Fruit fly (Drosophila melanogaster): ENCODE measurements around the gene mtd.
A peak's percentile ranks its signal among the peaks of the same experiment; 100 is the strongest.

The mtd gene

dm6 chr3R:5246950-5247349 is 103.3 kb downstream of the mtd start (continued):
- TF ChIP-seq CG32772 (GFP tag; IDR thresholded peaks at IDR 0.05), result no peak
- TF ChIP-seq CG10654 (GFP tag; optimal IDR thresholded peaks at IDR 0.05), result no peak
- TF ChIP-seq mam (GFP tag; optimal IDR thresholded peaks at IDR 0.05), result no peak
- no peak for TF ChIP-seq ro (GFP tag; IDR thresholded peaks at IDR 0.05)
- no peak for TF ChIP-seq esg (GFP tag; conservative IDR thresholded peaks at IDR 0.05)
- TF ChIP-seq Rx (GFP tag; IDR thresholded peaks at IDR 0.05), result no peak
- TF ChIP-seq Fer3 (tag; optimal IDR thresholded peaks at IDR 0.05), result no peak
- TF ChIP-seq zen2 (GFP tag; IDR thresholded peaks at IDR 0.05; ENCODE audit: partially characterized antibody), result 0 out of 3 replicates have a peak, but pooled peaks have one; percentile 49
- TF ChIP-seq trh (GFP tag; optimal IDR thresholded peaks at IDR 0.05), result no peak
- TF ChIP-seq br (optimal IDR thresholded peaks at IDR 0.05), result no peak
- no peak for TF ChIP-seq CG1233 (GFP tag; optimal IDR thresholded peaks at IDR 0.05)
- no peak for TF ChIP-seq Nf-YB (GFP tag; optimal IDR thresholded peaks at IDR 0.05)
- TF ChIP-seq gce (GFP tag; IDR thresholded peaks at IDR 0.05), result no peak
- TF ChIP-seq ken (GFP tag; IDR thresholded peaks at IDR 0.05), result no peak
- no peak for TF ChIP-seq unc-4 (GFP tag; IDR thresholded peaks at IDR 0.05; ENCODE audit: partially characterized antibody)
- no peak for TF ChIP-seq knrl (GFP tag; IDR thresholded peaks at IDR 0.05; ENCODE audit: partially characterized antibody)
- no peak for TF ChIP-seq sens-2 (GFP tag; IDR thresholded peaks at IDR 0.05)
- TF ChIP-seq Xrp1 (GFP tag; IDR thresholded peaks at IDR 0.05), result no peak
- no peak for TF ChIP-seq wor (GFP tag; IDR thresholded peaks at IDR 0.05)
- peak; percentile 20 for TF ChIP-seq abd-A (tag; optimal IDR thresholded peaks at IDR 0.05)
- TF ChIP-seq CG18011 (GFP tag; optimal IDR thresholded peaks at IDR 0.05), result no peak
- TF ChIP-seq ems (GFP tag; optimal IDR thresholded peaks at IDR 0.05), result no peak
- no peak for TF ChIP-seq CG17802 (tag; optimal IDR thresholded peaks at IDR 0.05)
- no peak for TF ChIP-seq dmrt11E (tag; optimal IDR thresholded peaks at IDR 0.05)
- peak in 1 of 2 experiments; percentile 39 for TF ChIP-seq Hr78 (GFP tag; optimal IDR thresholded peaks at IDR 0.05)
- no peak for TF ChIP-seq BEAF-32 (GFP tag; optimal IDR thresholded peaks at IDR 0.05)
- TF ChIP-seq z (GFP tag; IDR thresholded peaks at IDR 0.05), result peak; percentile 62; the same call in 1 of the 3 replicates
- TF ChIP-seq ind (GFP tag; optimal IDR thresholded peaks at IDR 0.05), result no peak
- TF ChIP-seq ERR (GFP tag; optimal IDR thresholded peaks at IDR 0.05), result no peak
- TF ChIP-seq cwo (GFP tag; optimal IDR thresholded peaks at IDR 0.05), result peak; percentile 52
- TF ChIP-seq Elba2 (GFP tag; optimal IDR thresholded peaks at IDR 0.05), result no peak
- TF ChIP-seq danr (GFP tag; IDR thresholded peaks at IDR 0.05), result no peak
- no peak for TF ChIP-seq gt (GFP tag; IDR thresholded peaks at IDR 0.05)
- peak; percentile 43 for TF ChIP-seq sd (tag; optimal IDR thresholded peaks at IDR 0.05)
- no peak for TF ChIP-seq C15 (GFP tag; IDR thresholded peaks at IDR 0.05)
- peak; percentile 93; the same call in 3 of the 4 replicates for TF ChIP-seq chinmo (GFP tag; IDR thresholded peaks at IDR 0.05; ENCODE audit: partially characterized antibody)
- TF ChIP-seq CG7271 (tag; optimal IDR thresholded peaks at IDR 0.05), result no peak
- no peak for TF ChIP-seq B-H1 (GFP tag; IDR thresholded peaks at IDR 0.05)
- TF ChIP-seq tgo (GFP tag; IDR thresholded peaks at IDR 0.05), result no peak
- TF ChIP-seq CG31388 (GFP tag; optimal IDR thresholded peaks at IDR 0.05), result no peak
- TF ChIP-seq oc (tag; optimal IDR thresholded peaks at IDR 0.05), result peak; percentile 52
- TF ChIP-seq Gug (GFP tag; IDR thresholded peaks at IDR 0.05), result no peak
- TF ChIP-seq CG16863 (GFP tag; optimal IDR thresholded peaks at IDR 0.05), result no peak
- no peak for TF ChIP-seq jing (GFP tag; optimal IDR thresholded peaks at IDR 0.05)
- TF ChIP-seq fd3F (GFP tag; optimal IDR thresholded peaks at IDR 0.05), result no peak
- no peak for TF ChIP-seq CG4282 (GFP tag; optimal IDR thresholded peaks at IDR 0.05)
- no peak for TF ChIP-seq pho (GFP tag; optimal IDR thresholded peaks at IDR 0.05)
- no peak for TF ChIP-seq exex (tag; optimal IDR thresholded peaks at IDR 0.05)
- peak; percentile 99 for TF ChIP-seq pros (GFP tag; optimal IDR thresholded peaks at IDR 0.05)
- TF ChIP-seq CG13296 (GFP tag; optimal IDR thresholded peaks at IDR 0.05), result no peak
- no peak for TF ChIP-seq p53 (GFP tag; optimal IDR thresholded peaks at IDR 0.05)

Data from whole organism, embryonic.